Worm (Caenorhabditis elegans): ENCODE measurements around the gene F46E10.2.

Gene F46E10.2

ce11 chrV:6541875-6542274 is 21.6 kb downstream of the F46E10.2 start:
- no peak for TF ChIP-seq elt-4 (tag; optimal IDR thresholded peaks at IDR 0.05)
- peak; percentile 37 for TF ChIP-seq T23F11.4 (GFP tag; optimal IDR thresholded peaks at IDR 0.05)
- TF ChIP-seq dmd-4 (tag; optimal IDR thresholded peaks at IDR 0.05; ENCODE audit: borderline replicate concordance), result no peak
- TF ChIP-seq madf-2 (tag; optimal IDR thresholded peaks at IDR 0.05), result no peak
- TF ChIP-seq ceh-9 (tag; optimal IDR thresholded peaks at IDR 0.05), result no peak
- no peak for TF ChIP-seq ceh-14 (tag; optimal IDR thresholded peaks at IDR 0.05)
- no peak for TF ChIP-seq ceh-2 (tag; optimal IDR thresholded peaks at IDR 0.05)
- TF ChIP-seq elt-2 (tag; optimal IDR thresholded peaks at IDR 0.05), result no peak
- no peak for TF ChIP-seq ceh-31 (tag; optimal IDR thresholded peaks at IDR 0.05)
- TF ChIP-seq mec-3 (tag; optimal IDR thresholded peaks at IDR 0.05; ENCODE audit: borderline replicate concordance), result no peak
- no peak for TF ChIP-seq fax-1 (tag; optimal IDR thresholded peaks at IDR 0.05)
- TF ChIP-seq ref-2 (tag; optimal IDR thresholded peaks at IDR 0.05), result peak; percentile 55
- TF ChIP-seq syd-9 (tag; optimal IDR thresholded peaks at IDR 0.05), result no peak
- TF ChIP-seq pros-1 (tag; optimal IDR thresholded peaks at IDR 0.05), result peak; percentile 58
- TF ChIP-seq nhr-11 (tag; optimal IDR thresholded peaks at IDR 0.05), result no peak
- no peak for TF ChIP-seq pag-3 (tag; optimal IDR thresholded peaks at IDR 0.05; ENCODE audit: borderline replicate concordance)
- TF ChIP-seq unc-86 (tag; optimal IDR thresholded peaks at IDR 0.05), result no peak
- no peak for TF ChIP-seq odd-2 (tag; optimal IDR thresholded peaks at IDR 0.05)
- peak; percentile 32 for TF ChIP-seq tbx-2 (tag; optimal IDR thresholded peaks at IDR 0.05)

- TF ChIP-seq ahr-1 (tag; optimal IDR thresholded peaks at IDR 0.05), result no peak
- peak; percentile 41 for TF ChIP-seq tbx-2 (tag; optimal IDR thresholded peaks at IDR 0.05)
- TF ChIP-seq ref-2 (tag; optimal IDR thresholded peaks at IDR 0.05), result peak; percentile 61
These were observed 24.8 kb downstream of the F46E10.2 start for ce11 chrV:6544999-6545398.

- TF ChIP-seq F13H6.1 (tag; optimal IDR thresholded peaks at IDR 0.05) (no peak), ref-2 (tag; optimal IDR thresholded peaks at IDR 0.05) (no peak), tbx-7 (tag; optimal IDR thresholded peaks at IDR 0.05) (no peak), dve-1 (tag; optimal IDR thresholded peaks at IDR 0.05) (no peak), hlh-13 (GFP tag; optimal IDR thresholded peaks at IDR 0.05) (no peak), elt-2 (tag; optimal IDR thresholded peaks at IDR 0.05) (no peak), ceh-14 (tag; optimal IDR thresholded peaks at IDR 0.05) (no peak), ahr-1 (tag; optimal IDR thresholded peaks at IDR 0.05) (no peak), ceh-30 (tag; optimal IDR thresholded peaks at IDR 0.05) (no peak)
These were observed 26.4 kb downstream of the F46E10.2 start, which contains the start of gene dre-1 for ce11 chrV:6546450-6547171. Gene dre-1 (minus strand): TSS chrV:6546500.

ce11 chrV:6548309-6548708 is 28.1 kb downstream of the F46E10.2 start:
- TF ChIP-seq sox-4 (tag; optimal IDR thresholded peaks at IDR 0.05) (no peak), tbx-7 (tag; optimal IDR thresholded peaks at IDR 0.05) (no peak), ceh-34 (tag; optimal IDR thresholded peaks at IDR 0.05) (no peak), ceh-18 (tag; optimal IDR thresholded peaks at IDR 0.05) (no peak), gmeb-2 (tag; optimal IDR thresholded peaks at IDR 0.05) (no peak), pax-1 (tag; optimal IDR thresholded peaks at IDR 0.05) (no peak), npax-4 (tag; optimal IDR thresholded peaks at IDR 0.05) (no peak), pha-2 (tag; optimal IDR thresholded peaks at IDR 0.05) (no peak), ztf-16 (tag; optimal IDR thresholded peaks at IDR 0.05) (no peak), lim-6 (tag; optimal IDR thresholded peaks at IDR 0.05) (no peak), Y22D7AL.16 (tag; optimal IDR thresholded peaks at IDR 0.05) (no peak), ceh-19 (GFP tag; optimal IDR thresholded peaks at IDR 0.05) (no peak), nfya-1 (tag; optimal IDR thresholded peaks at IDR 0.05) (no peak), dve-1 (tag; optimal IDR thresholded peaks at IDR 0.05) (no peak), elt-4 (tag; optimal IDR thresholded peaks at IDR 0.05) (no peak)
